Fruit fly (Drosophila melanogaster): ENCODE measurements around the gene Vps60.

Gene Vps60

dm6 chr3L:17644906-17645244 is 23.4 kb upstream of the Vps60 start, which contains the start of gene Pep (continued):
- TF ChIP-seq Fer2 (tag; optimal IDR thresholded peaks at IDR 0.05) (no peak), sc (optimal IDR thresholded peaks at IDR 0.05) (no peak), sc (GFP tag; optimal IDR thresholded peaks at IDR 0.05) (no peak), gce (GFP tag; IDR thresholded peaks at IDR 0.05) (no peak), dm (GFP tag; optimal IDR thresholded peaks at IDR 0.05) (peak; percentile 4), Bdp1 (GFP tag; optimal IDR thresholded peaks at IDR 0.05) (no peak), Spps (tag; optimal IDR thresholded peaks at IDR 0.05) (no peak), slou (GFP tag; optimal IDR thresholded peaks at IDR 0.05) (no peak), CG4282 (GFP tag; optimal IDR thresholded peaks at IDR 0.05) (peak; percentile 34), Trl (optimal IDR thresholded peaks at IDR 0.05) (no peak), Trl (GFP tag; optimal IDR thresholded peaks at IDR 0.05) (peak; percentile 40), CG4328 (GFP tag; optimal IDR thresholded peaks at IDR 0.05) (no peak), ftz-f1 (GFP tag; optimal IDR thresholded peaks at IDR 0.05) (no peak), CG2678 (tag; optimal IDR thresholded peaks at IDR 0.05) (no peak), CG31224 (GFP tag; IDR thresholded peaks at IDR 0.05) (no peak), Rfx (GFP tag; IDR thresholded peaks at IDR 0.05) (no peak), maf-S (GFP tag; optimal IDR thresholded peaks at IDR 0.05) (peak; percentile 29), YL-1 (GFP tag; optimal IDR thresholded peaks at IDR 0.05) (peak; percentile 64), Mrtf (GFP tag; IDR thresholded peaks at IDR 0.05) (no peak), CG12236 (GFP tag; optimal IDR thresholded peaks at IDR 0.05) (peak; percentile 12), ash1 (GFP tag; optimal IDR thresholded peaks at IDR 0.05) (no peak), eyg (GFP tag; optimal IDR thresholded peaks at IDR 0.05) (peak; percentile 24), crp (GFP tag; optimal IDR thresholded peaks at IDR 0.05) (no peak), Hr39 (optimal IDR thresholded peaks at IDR 0.05) (no peak), otp (GFP tag; IDR thresholded peaks at IDR 0.05) (no peak), sim (GFP tag; IDR thresholded peaks at IDR 0.05) (no peak), Sry-β (GFP tag; optimal IDR thresholded peaks at IDR 0.05) (no peak), Vsx1 (GFP tag; optimal IDR thresholded peaks at IDR 0.05) (peak; percentile 84), CG6272 (GFP tag; IDR thresholded peaks at IDR 0.05) (no peak), corto (GFP tag; optimal IDR thresholded peaks at IDR 0.05) (no peak), Oli (tag; optimal IDR thresholded peaks at IDR 0.05) (no peak), exex (tag; optimal IDR thresholded peaks at IDR 0.05) (peak; percentile 5), GATAe (GFP tag; conservative IDR thresholded peaks at IDR 0.05) (no peak), CG1602 (GFP tag; optimal IDR thresholded peaks at IDR 0.05) (no peak), CG18764 (GFP tag; optimal IDR thresholded peaks at IDR 0.05) (no peak), CG7372 (GFP tag; IDR thresholded peaks at IDR 0.05) (no peak), Jarid2 (GFP tag; optimal IDR thresholded peaks at IDR 0.05) (peak; percentile 60), fd3F (GFP tag; optimal IDR thresholded peaks at IDR 0.05) (no peak), CG7745 (tag; optimal IDR thresholded peaks at IDR 0.05) (no peak), CG6683 (GFP tag; optimal IDR thresholded peaks at IDR 0.05) (no peak), CG6765 (GFP tag; optimal IDR thresholded peaks at IDR 0.05) (no peak), HLH4C (GFP tag; IDR thresholded peaks at IDR 0.05; ENCODE audit: partially characterized antibody) (peak; percentile 97), Tbp (GFP tag; optimal IDR thresholded peaks at IDR 0.05) (no peak), CG2129 (GFP tag; IDR thresholded peaks at IDR 0.05; ENCODE audit: partially characterized antibody) (peak; percentile 96), Med (GFP tag) (peak; percentile 91), CG31441 (GFP tag; IDR thresholded peaks at IDR 0.05) (peak; percentile 57), CG11695 (GFP tag; IDR thresholded peaks at IDR 0.05) (0 out of 3 replicates have a peak, but pooled peaks have one; percentile 4), CG6254 (GFP tag; optimal IDR thresholded peaks at IDR 0.05) (no peak), CG15601 (tag; optimal IDR thresholded peaks at IDR 0.05) (peak; percentile 38), C15 (GFP tag; IDR thresholded peaks at IDR 0.05) (no peak), CG34224 (GFP tag; IDR thresholded peaks at IDR 0.05; ENCODE audit: partially characterized antibody) (peak; percentile 99), CG31365 (tag; optimal IDR thresholded peaks at IDR 0.05) (no peak)

Data from whole organism, embryonic.